Fruit fly (Drosophila melanogaster) whole organism, adult: Measurements from ENCODE around the gene CG6015.

Experiments
- CG11617 ChIP-seq: fragments of 200-800 bp; sonication (Bioruptor generic); optimal IDR thresholded peaks from 2 replicates; lab custom pipeline; 2017; ENCODE audit warnings: mild to moderate bottlenecking, missing biosample characterization, missing genetic modification reagents, missing genetic modification characterization
- CG12768 ChIP-seq: fragments of 200-800 bp; sonication (Bioruptor generic); optimal IDR thresholded peaks from 2 replicates; lab custom pipeline; 2017; ENCODE audit warnings: missing biosample characterization, missing genetic modification characterization, mild to moderate bottlenecking, moderate library complexity, missing genetic modification reagents
- CG14711 ChIP-seq: fragments of 200-800 bp; sonication (Bioruptor generic); optimal IDR thresholded peaks from 2 replicates; lab custom pipeline; 2018; ENCODE audit warnings: missing biosample characterization, mild to moderate bottlenecking, missing genetic modification characterization, moderate library complexity
- CG1620 ChIP-seq: fragments of 200-800 bp; sonication (Bioruptor generic); optimal IDR thresholded peaks from 2 replicates; lab custom pipeline; 2016; ENCODE audit warnings: missing biosample characterization, missing genetic modification characterization
- CG33017 ChIP-seq: fragments of 200-800 bp; sonication (Bioruptor generic); optimal IDR thresholded peaks from 2 replicates; lab custom pipeline; 2018; ENCODE audit warnings: missing biosample characterization, mild to moderate bottlenecking, missing genetic modification characterization, moderate library complexity
- CG5204 ChIP-seq: fragments of 200-800 bp; sonication (Bioruptor generic); optimal IDR thresholded peaks from 2 replicates; lab custom pipeline; 2016; ENCODE audit warnings: missing biosample characterization, missing genetic modification characterization
- CG7045 ChIP-seq: fragments of 200-800 bp; sonication (Bioruptor generic); optimal IDR thresholded peaks from 2 replicates; lab custom pipeline; 2017; ENCODE audit warnings: missing biosample characterization, mild to moderate bottlenecking, missing genetic modification characterization
- CG7101 ChIP-seq: fragments of 200-800 bp; sonication (Bioruptor generic); optimal IDR thresholded peaks from 2 replicates; lab custom pipeline; 2018; ENCODE audit warnings: missing biosample characterization, mild to moderate bottlenecking, missing genetic modification characterization, moderate library complexity
- Clk ChIP-seq: fragments of 200-800 bp; sonication (Bioruptor generic); optimal IDR thresholded peaks from 2 replicates; lab custom pipeline; 2017; ENCODE audit warnings: missing biosample characterization, missing genetic modification characterization
- Crg-1 ChIP-seq: fragments of 200-800 bp; sonication (Bioruptor generic); optimal IDR thresholded peaks from 2 replicates; lab custom pipeline; 2016; ENCODE audit warnings: missing biosample characterization, missing genetic modification characterization
- Hr96 ChIP-seq: fragments of 200-800 bp; sonication (Bioruptor generic); optimal IDR thresholded peaks from 2 replicates; lab custom pipeline; 2016; ENCODE audit warnings: missing biosample characterization, missing genetic modification characterization
- Mnt ChIP-seq: fragments of 200-800 bp; sonication (Bioruptor generic); optimal IDR thresholded peaks from 2 replicates; lab custom pipeline; 2016; ENCODE audit warnings: missing biosample characterization, mild to moderate bottlenecking, missing genetic modification characterization
- bab1 ChIP-seq: fragments of 200-800 bp; sonication (Bioruptor generic); optimal IDR thresholded peaks from 3 replicates; lab custom pipeline; 2019; ENCODE audit warnings: missing biosample characterization, mild to moderate bottlenecking, missing genetic modification characterization, moderate library complexity
- cic ChIP-seq: fragments of 200-800 bp; sonication (Bioruptor generic); optimal IDR thresholded peaks from 2 replicates; lab custom pipeline; 2017; ENCODE audit warnings: missing biosample characterization, mild to moderate bottlenecking, missing genetic modification characterization, moderate library complexity
- cnc ChIP-seq, 2 experiments: fragments of >200 bp; optimal IDR thresholded peaks; 2 replicates each; lab custom pipeline; 2017
- kay ChIP-seq: fragments of 200-800 bp; sonication (Bioruptor generic); peaks from one replicate; lab custom pipeline; 2016; ENCODE audit warnings: missing biosample characterization, missing genetic modification characterization, borderline replicate concordance
- ovo ChIP-seq: fragments of 200-800 bp; sonication (Bioruptor generic); optimal IDR thresholded peaks from 2 replicates; lab custom pipeline; 2016; ENCODE audit warnings: missing biosample characterization, missing genetic modification characterization
- pad ChIP-seq: fragments of 200-800 bp; sonication (Bioruptor generic); optimal IDR thresholded peaks from 3 replicates; lab custom pipeline; 2017; ENCODE audit warnings: missing biosample characterization, missing genetic modification characterization, mild to moderate bottlenecking, moderate library complexity, missing genetic modification reagents
- tj ChIP-seq: fragments of 200-800 bp; sonication (Bioruptor generic); optimal IDR thresholded peaks from 3 replicates; lab custom pipeline; 2017; ENCODE audit warnings: missing biosample characterization, mild to moderate bottlenecking, missing genetic modification characterization, moderate library complexity
- toe ChIP-seq: fragments of 200-800 bp; sonication (Bioruptor generic); optimal IDR thresholded peaks from 2 replicates; lab custom pipeline; 2016; ENCODE audit warnings: missing biosample characterization, missing genetic modification characterization

The CG6015 gene

DNA sequence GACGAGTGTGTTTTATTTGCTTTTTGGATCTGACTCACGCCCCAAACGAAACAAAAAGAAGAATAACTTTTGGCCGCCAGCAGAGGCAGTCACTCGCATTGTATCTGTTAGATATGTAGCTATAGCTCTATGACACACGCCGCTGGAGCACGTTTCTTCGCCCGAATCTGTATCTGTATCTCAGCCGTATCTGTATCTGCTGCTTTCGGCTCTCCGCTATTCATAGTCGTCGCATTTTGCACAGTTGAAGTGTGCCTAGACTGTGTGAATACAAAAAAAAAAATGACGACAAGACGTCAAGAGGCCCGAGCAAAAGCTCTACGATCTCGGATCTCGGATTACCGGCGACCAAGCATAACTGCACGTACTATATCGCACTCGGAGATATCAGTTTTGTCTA is 12.6 kb upstream of the CG6015 start:
- peak; percentile 38 for TF ChIP-seq tj (GFP tag; lab: Kevin White, UChicago)
- TF ChIP-seq CG14711, result no peak

DNA sequence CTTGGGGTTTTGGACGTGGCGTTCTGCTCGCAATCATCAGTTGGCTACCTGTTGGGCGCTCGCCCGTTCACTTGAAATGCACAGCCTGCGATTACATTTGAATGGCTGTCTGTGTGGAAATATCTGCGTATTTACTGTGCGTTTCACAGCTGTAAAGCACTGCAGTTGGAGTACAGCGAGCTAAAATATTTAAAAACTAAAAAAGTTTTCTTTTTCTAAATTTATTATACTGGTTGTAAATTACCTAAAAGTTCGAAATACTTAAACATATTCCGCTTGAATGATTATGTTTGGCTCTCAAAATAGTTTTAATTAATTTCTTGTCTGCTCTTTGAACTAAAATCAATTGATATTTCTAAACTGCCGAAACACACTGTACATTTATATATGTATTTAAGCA is 12.1 kb upstream of the CG6015 start:
- TF ChIP-seq bab1 (GFP tag; lab: Kevin White, UChicago) (peak; percentile 30), Clk (GFP tag; lab: Kevin White, UChicago) (no peak), kay (GFP tag; lab: Kevin White, UChicago) (peak; percentile 89)

DNA sequence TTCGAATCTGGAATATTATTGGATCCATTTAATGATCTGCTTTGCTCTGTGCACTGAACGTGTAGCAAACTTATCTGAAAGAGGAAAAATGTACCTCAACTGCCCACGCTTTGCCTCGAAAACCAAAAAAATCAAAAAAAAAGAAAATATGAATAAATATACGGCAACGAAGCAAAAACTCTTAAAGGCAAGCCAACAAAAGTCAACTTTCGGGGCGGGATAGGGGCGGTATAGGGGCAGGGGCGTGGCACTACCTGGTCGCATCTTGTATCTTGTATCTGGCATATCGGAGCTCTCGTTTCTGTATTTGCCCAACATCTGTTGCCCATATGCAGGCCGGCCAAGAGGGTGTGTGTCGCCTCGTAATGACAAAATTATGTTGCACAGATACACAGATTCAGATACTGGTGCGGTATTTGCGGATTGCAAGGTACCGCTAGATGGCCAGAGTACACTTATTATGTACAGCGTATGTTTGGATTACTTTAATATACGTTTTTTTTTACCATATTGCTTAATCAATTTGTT is 10.4 kb upstream of the CG6015 start:
- TF ChIP-seq Clk (GFP tag; lab: Kevin White, UChicago) (no peak), cic (no peak), Crg-1 (GFP tag; lab: Kevin White, UChicago) (no peak), CG1620 (no peak), toe (GFP tag; lab: Kevin White, UChicago) (no peak), ovo (GFP tag; lab: Kevin White, UChicago) (no peak), tj (GFP tag; lab: Kevin White, UChicago) (no peak), bab1 (GFP tag; lab: Kevin White, UChicago) (no peak), kay (GFP tag; lab: Kevin White, UChicago) (no peak), CG33017 (tag; lab: Kevin White, UChicago) (no peak), Mnt (GFP tag; lab: Kevin White, UChicago) (no peak), cnc (optimal IDR thresholded peaks at IDR 0.05; lab: Kevin White, UChicago) (no peak), CG5204 (no peak), Hr96 (GFP tag; lab: Kevin White, UChicago) (no peak)

DNA sequence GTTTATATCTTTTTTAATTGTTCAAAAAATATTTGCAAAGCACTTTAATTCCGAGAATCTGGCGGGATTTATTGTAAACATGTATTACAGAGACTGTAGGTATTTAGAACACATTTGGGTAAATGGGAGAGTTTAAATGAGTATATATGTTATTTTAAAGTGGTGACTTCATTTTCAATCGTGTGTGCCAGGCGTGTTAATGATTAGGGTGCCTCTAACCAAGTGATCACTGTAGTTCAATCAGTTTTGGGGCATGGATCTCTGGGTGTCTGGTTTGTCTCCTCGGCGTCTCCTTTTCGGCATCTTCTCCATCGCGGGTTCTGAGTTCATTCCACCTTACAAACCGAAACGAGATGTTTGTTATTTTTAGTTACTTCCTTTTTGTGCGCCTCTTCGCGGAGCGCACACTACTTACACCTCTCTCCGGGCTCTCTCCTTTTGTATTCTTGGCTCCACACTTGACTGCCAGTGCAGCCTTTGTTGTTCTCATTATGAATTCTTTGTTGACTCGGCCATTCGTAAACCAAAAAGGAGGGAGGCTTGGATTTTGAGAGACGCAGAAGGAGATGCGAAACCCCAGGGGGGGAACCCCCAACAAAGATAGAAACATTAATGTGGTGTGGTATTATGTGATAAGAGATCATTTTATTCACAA is 9.8 kb upstream of the CG6015 start:
- TF ChIP-seq CG1620, result no peak
- no peak for TF ChIP-seq tj (GFP tag; lab: Kevin White, UChicago)
- TF ChIP-seq CG11617 (GFP tag; lab: Kevin White, UChicago), result no peak
- no peak for TF ChIP-seq ovo (GFP tag; lab: Kevin White, UChicago)
- no peak for TF ChIP-seq CG14711
- no peak for TF ChIP-seq CG12768
- TF ChIP-seq Clk (GFP tag; lab: Kevin White, UChicago), result no peak
- TF ChIP-seq CG33017 (tag; lab: Kevin White, UChicago), result no peak
- TF ChIP-seq cnc (optimal IDR thresholded peaks at IDR 0.05; lab: Kevin White, UChicago), result no peak
- TF ChIP-seq cic, result no peak
- no peak for TF ChIP-seq Hr96 (GFP tag; lab: Kevin White, UChicago)
- no peak for TF ChIP-seq kay (GFP tag; lab: Kevin White, UChicago)

DNA sequence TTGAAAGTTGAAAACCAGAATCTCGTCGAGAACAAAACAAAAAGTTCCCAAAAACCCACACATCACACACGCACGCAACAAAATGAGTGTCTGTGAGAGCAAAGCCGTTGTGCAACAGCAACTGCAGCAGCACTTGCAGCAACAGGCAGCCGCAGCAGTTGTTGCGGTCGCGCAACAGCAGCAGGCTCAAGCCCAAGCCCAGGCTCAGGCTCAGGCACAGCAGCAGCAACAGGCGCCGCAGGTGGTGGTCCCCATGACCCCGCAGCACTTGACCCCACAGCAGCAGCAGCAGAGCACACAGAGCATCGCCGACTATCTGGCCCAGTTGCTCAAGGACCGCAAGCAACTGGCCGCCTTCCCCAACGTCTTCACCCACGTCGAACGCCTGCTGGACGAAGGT is 8.9 kb upstream of the CG6015 start:
- TF ChIP-seq cic, result no peak
- TF ChIP-seq kay (GFP tag; lab: Kevin White, UChicago), result no peak
- TF ChIP-seq toe (GFP tag; lab: Kevin White, UChicago), result no peak
- no peak for TF ChIP-seq CG7045 (GFP tag; lab: Kevin White, UChicago)
- TF ChIP-seq CG14711, result no peak
- no peak for TF ChIP-seq pad (GFP tag; lab: Kevin White, UChicago)

DNA sequence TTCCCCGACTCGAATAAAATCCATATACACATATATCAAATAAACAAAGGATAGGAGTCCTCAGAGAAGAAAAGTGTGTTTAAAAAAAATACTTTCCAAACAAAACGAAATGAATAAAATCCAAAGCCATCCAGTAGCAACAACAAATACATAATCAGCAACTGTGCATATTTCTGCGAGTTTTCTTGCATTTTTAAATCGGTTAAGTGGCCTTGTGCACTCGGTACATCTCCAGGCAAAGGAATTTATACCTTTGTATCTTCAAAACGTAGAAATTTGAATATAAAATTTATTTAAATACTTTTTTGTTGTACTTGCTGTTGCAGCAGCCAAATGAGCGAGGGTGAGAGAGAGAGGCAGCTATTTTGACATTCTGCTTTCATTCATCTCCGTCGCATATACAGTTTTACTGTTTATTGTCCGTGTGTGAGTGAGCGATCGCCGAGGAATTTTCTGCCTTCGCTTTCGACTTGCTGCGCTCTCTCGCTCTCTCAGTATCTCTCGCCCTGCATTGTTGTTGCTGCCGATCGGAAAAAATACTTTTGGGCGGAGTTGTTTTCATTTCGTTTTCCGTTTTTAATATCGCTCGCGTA is 8.3 kb upstream of the CG6015 start:
- TF ChIP-seq CG7101 (no peak), cic (no peak), CG11617 (GFP tag; lab: Kevin White, UChicago) (no peak), Clk (GFP tag; lab: Kevin White, UChicago) (no peak), CG14711 (no peak), kay (GFP tag; lab: Kevin White, UChicago) (no peak), cnc (optimal IDR thresholded peaks at IDR 0.05; lab: Kevin White, UChicago) (no peak), pad (GFP tag; lab: Kevin White, UChicago) (peak; percentile 26), ovo (GFP tag; lab: Kevin White, UChicago) (no peak), CG33017 (tag; lab: Kevin White, UChicago) (no peak), Crg-1 (GFP tag; lab: Kevin White, UChicago) (no peak), CG1620 (no peak), CG7045 (GFP tag; lab: Kevin White, UChicago) (no peak), Hr96 (GFP tag; lab: Kevin White, UChicago) (no peak), tj (GFP tag; lab: Kevin White, UChicago) (peak; percentile 61), bab1 (GFP tag; lab: Kevin White, UChicago) (no peak)

DNA sequence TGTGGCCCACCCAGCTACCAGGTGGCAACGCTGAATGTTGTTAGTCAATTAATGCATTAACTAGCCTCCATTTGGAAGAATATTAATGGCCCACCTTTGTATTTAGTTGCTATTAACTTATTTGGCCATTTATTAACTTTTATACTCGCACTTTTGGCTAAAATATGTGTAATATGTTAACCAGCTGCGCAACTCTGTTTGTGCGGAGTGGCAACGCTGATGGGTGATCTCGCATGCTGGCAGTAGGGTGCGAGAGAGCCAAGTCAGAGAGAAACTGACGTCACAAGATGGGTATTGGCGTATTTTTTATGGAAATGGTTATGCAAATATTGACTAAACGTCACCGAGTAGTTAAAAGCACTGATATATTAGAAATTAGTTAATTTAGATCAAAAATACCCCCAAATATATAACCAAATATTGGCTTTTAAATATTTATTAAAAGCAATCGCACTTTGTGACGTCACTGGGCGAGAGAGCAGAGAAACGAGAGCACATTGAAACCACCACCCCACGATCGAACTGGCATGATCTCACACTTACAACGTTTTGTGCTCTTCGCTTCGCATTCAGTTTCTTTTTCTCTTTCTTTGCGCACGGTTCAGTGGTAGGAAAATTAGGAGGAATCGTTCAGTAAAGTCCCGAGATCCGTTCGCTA is 7.7 kb upstream of the CG6015 start, which contains the start of gene how:
Gene how (plus strand): TSS at position 567 of the 658 bp plus-strand sequence.
- TF ChIP-seq bab1 (GFP tag; lab: Kevin White, UChicago) (peak; percentile 49), CG11617 (GFP tag; lab: Kevin White, UChicago) (peak; percentile 25), cic (peak; percentile 47), CG14711 (peak; percentile 96), toe (GFP tag; lab: Kevin White, UChicago) (no peak), cnc (optimal IDR thresholded peaks at IDR 0.05; lab: Kevin White, UChicago) (no peak), Crg-1 (GFP tag; lab: Kevin White, UChicago) (peak; percentile 55), CG1620 (no peak), ovo (GFP tag; lab: Kevin White, UChicago) (peak; percentile 8), CG33017 (tag; lab: Kevin White, UChicago) (peak; percentile 37), Mnt (GFP tag; lab: Kevin White, UChicago) (peak; percentile 47), CG5204 (no peak), CG12768 (no peak), pad (GFP tag; lab: Kevin White, UChicago) (peak; percentile 17), CG7101 (peak; percentile 42)
